Fruit fly (Drosophila melanogaster): ENCODE data around the gene Nin.

Gene Nin

DNA sequence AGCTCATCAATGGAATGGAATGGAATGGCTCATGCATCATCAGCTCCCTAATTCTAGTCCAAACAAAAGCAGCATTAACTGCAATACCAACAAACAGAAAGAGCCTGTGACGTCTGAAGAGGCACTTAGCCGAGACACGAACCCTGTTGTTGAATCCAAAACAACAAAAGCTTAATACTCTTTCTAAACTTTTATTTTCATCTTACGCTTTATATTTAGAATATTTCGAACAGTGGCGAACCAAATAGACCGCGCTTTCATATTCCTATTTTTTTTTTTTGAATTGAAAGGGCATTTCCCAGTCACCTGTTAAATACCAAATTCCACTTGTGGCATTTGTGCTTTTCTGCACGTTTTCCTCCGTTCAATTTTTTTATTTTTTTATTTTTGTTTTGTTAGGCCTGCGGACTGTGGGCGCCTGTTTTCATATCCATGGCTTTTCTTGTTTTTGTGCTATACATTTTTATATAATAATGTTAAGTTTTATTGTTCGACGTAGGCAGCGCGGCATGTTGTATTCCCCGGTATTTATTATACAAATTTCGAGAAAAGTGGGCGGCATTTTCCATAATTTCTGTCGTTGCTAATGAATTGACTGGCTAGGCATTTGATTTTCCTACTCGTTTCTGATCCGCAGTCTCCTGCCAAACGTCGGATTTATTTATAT lies 52.7 kb downstream of the Nin start (continued):
- TF ChIP-seq CG6808 (GFP tag; optimal IDR thresholded peaks at IDR 0.05) (no peak), CG11762 (GFP tag; optimal IDR thresholded peaks at IDR 0.05; ENCODE audit: insufficient read depth) (no peak), CG3919 (GFP tag; optimal IDR thresholded peaks at IDR 0.05) (peak; percentile 34), esn (GFP tag; optimal IDR thresholded peaks at IDR 0.05) (peak; percentile 53), Hr39 (GFP tag; optimal IDR thresholded peaks at IDR 0.05) (no peak), CG10669 (GFP tag; optimal IDR thresholded peaks at IDR 0.05) (no peak), Gug (GFP tag; IDR thresholded peaks at IDR 0.05) (peak; percentile 57), fd85E (GFP tag; optimal IDR thresholded peaks at IDR 0.05) (no peak), topi (GFP tag; optimal IDR thresholded peaks at IDR 0.05) (peak; percentile 28), CG6163 (GFP tag; IDR thresholded peaks at IDR 0.05) (peak; percentile 66; the same call in 2 of the 3 replicates), dsx (GFP tag; optimal IDR thresholded peaks at IDR 0.05; ENCODE audit: poor library complexity, severe bottlenecking) (no peak)

DNA sequence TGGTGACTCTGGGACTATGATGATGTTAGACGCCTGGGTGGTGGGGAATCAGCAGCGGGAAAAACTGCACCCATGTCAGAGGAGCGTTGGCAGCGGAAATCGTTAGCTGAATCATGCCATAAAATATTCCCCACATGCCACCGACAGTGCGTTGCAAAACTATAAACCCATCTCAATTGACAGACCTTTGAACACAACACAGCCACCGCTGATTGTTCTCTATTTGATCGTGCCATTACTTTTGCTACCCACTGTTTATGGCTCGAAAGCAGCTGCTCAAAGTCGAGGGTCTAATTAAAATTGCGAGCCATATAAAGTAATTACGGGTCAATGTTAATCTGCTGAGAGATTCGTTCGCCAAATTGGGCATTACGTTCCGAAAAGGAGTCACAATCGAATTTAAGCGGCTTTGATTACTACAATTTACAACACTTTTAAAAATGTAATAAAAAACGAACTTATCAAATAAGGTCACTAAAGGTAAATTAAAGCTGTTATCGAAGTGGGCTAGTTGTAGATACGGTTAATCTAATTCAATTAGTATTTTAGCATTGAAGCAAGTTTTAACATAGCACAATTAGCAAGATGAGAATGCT lies 53.5 kb downstream of the Nin start:
- TF ChIP-seq CG6792 (GFP tag; optimal IDR thresholded peaks at IDR 0.05) = no peak
- TF ChIP-seq CG8119 (GFP tag; IDR thresholded peaks at IDR 0.05) = no peak
- no peak for TF ChIP-seq lz (GFP tag; optimal IDR thresholded peaks at IDR 0.05)
- TF ChIP-seq CG3919 (GFP tag; optimal IDR thresholded peaks at IDR 0.05) = no peak
- no peak for TF ChIP-seq CG34406 (GFP tag; optimal IDR thresholded peaks at IDR 0.05)
- TF ChIP-seq Lpt (GFP tag; optimal IDR thresholded peaks at IDR 0.05) = no peak
- TF ChIP-seq achi (GFP tag; optimal IDR thresholded peaks at IDR 0.05) = no peak
- no peak for TF ChIP-seq svp (GFP tag)
- TF ChIP-seq eg (GFP tag; IDR thresholded peaks at IDR 0.05) = 0 out of 3 replicates have a peak, but pooled peaks have one; percentile 18
- TF ChIP-seq CG11294 (GFP tag; IDR thresholded peaks at IDR 0.05) = 0 out of 2 replicates have a peak, but pooled peaks have one; percentile 19

DNA sequence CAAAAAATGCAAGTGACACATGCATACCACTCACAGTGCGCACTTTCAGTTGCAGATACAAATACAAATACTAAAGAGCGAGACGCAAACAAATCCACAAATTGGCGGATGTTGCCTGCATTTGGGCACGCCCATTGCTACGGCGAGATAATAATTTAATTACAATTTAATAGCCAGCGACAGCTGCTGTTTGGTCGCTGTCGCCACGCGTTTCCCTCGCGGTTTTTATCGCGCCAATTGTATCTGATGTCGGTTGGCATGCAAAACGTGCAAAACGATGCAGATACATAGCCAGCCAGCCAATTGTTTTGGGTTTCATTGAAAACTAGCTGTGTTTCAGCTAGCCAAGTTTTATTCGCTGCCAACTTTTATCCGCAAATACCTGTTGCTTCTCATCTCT lies 55.0 kb downstream of the Nin start:
- TF ChIP-seq fd59A (GFP tag; optimal IDR thresholded peaks at IDR 0.05) (no peak), Blimp-1 (GFP tag; optimal IDR thresholded peaks at IDR 0.05) (no peak), CG6808 (GFP tag; optimal IDR thresholded peaks at IDR 0.05) (no peak), CG6163 (GFP tag; IDR thresholded peaks at IDR 0.05) (no peak), CG32006 (GFP tag; optimal IDR thresholded peaks at IDR 0.05) (no peak), cyc (GFP tag; optimal IDR thresholded peaks at IDR 0.05) (no peak), dsx (GFP tag; optimal IDR thresholded peaks at IDR 0.05; ENCODE audit: poor library complexity, severe bottlenecking) (no peak), fkh (GFP tag; optimal IDR thresholded peaks at IDR 0.05) (no peak), CG11762 (GFP tag; optimal IDR thresholded peaks at IDR 0.05; ENCODE audit: insufficient read depth) (no peak), CG34406 (GFP tag; optimal IDR thresholded peaks at IDR 0.05) (no peak)

All from whole organism, prepupa.